Fruit fly (Drosophila melanogaster) S2 (cell line): ENCODE results near the gene PIP4K.

Experiments
- CG8478 ChIP-seq: fragments of >200 bp; optimal IDR thresholded peaks from 2 replicates; lab custom pipeline; 2018
- CTCF ChIP-seq, 2 experiments: fragments of >200 bp; optimal IDR thresholded peaks; 2 replicates each; lab custom pipeline; 2018

PIP4K gene

dm6 chr4:1196653-1197161 lies at the start of gene PIP4K:
TSS of gene PIP4K (minus strand) at chr4:1196848.
- no peak for TF ChIP-seq CG8478 (lab: Kevin White, UChicago)
- TF ChIP-seq CTCF (optimal IDR thresholded peaks at IDR 0.05; lab: Kevin White, UChicago) = no peak

- TF ChIP-seq CG8478 (lab: Kevin White, UChicago) (no peak), CTCF (optimal IDR thresholded peaks at IDR 0.05; lab: Kevin White, UChicago) (no peak)
These were observed 41.6 kb upstream of the PIP4K start for dm6 chr4:1238252-1238651.

- TF ChIP-seq CG8478 (lab: Kevin White, UChicago) (no peak), CTCF (optimal IDR thresholded peaks at IDR 0.05; lab: Kevin White, UChicago) (no peak)
These were observed 38.1 kb upstream of the PIP4K start for dm6 chr4:1234749-1235148.

DNA sequence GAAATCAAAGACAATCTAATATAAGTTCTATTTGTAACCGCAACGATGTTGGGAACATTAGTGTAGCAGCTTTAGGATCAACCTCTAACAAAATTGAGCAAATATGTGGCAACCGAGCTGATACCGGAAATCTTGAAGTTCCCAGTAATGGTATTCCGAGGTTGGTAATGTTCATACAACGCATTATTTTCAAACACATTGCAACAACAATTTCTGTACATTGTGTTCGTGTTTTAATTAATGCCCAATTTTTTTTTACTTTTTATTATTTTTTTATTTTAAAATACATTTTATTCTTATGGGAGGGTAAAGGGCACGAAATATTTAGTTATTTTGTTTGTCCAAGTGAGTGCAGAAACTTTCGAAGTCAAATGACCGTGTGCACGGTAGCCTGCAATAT lies 36.7 kb upstream of the PIP4K start:
- TF ChIP-seq CTCF (optimal IDR thresholded peaks at IDR 0.05; lab: Kevin White, UChicago) (no peak), CG8478 (lab: Kevin White, UChicago) (no peak)

DNA sequence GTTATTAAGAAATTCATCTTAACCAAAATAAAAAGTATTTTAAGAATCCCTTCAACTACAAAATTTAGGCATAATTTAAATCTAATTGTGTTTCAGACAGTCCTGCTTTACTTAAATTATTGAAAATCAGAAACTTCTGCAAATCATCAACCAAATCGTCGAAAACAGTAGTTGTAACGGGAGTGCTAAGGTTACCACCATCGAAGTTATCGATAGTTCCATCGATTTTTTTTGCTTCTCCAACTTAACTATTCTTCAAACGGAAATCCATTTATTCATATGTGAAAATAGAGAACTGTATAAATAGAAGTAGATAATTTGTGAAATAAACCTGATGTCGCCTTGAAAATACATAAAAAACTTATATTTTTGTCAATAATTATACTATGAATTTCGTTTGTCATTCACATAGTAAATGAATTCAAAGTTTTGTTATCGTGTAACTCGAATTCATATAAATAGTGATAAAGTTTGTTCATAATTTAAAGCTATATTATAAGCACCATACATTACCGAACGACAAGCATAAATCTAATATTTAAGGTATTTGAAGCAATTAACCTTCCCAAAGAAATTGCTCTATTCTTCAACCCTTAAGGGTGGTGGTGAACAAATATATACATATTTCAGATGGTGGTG lies 35.1 kb upstream of the PIP4K start:
- no peak for TF ChIP-seq CTCF (optimal IDR thresholded peaks at IDR 0.05; lab: Kevin White, UChicago)
- TF ChIP-seq CG8478 (lab: Kevin White, UChicago) = no peak

- peak; percentile 12 to 51 for TF ChIP-seq CTCF (optimal IDR thresholded peaks at IDR 0.05; lab: Kevin White, UChicago)
- TF ChIP-seq CG8478 (lab: Kevin White, UChicago) = no peak
These were observed 33.9 kb upstream of the PIP4K start, which contains the start of the genes Dyrk3 and Cadps for dm6 chr4:1230564-1230964. TSS of gene Dyrk3 (minus strand) at chr4:1230713. TSS of gene Cadps (plus strand) at chr4:1230837.

dm6 chr4:1225185-1225584 lies 28.5 kb upstream of the PIP4K start:
- TF ChIP-seq CTCF (optimal IDR thresholded peaks at IDR 0.05; lab: Kevin White, UChicago) = no peak
- no peak for TF ChIP-seq CG8478 (lab: Kevin White, UChicago)

dm6 chr4:1224232-1224631 lies 27.6 kb upstream of the PIP4K start:
- TF ChIP-seq CG8478 (lab: Kevin White, UChicago) (no peak), CTCF (optimal IDR thresholded peaks at IDR 0.05; lab: Kevin White, UChicago) (no peak)

- TF ChIP-seq CTCF (optimal IDR thresholded peaks at IDR 0.05; lab: Kevin White, UChicago) (no peak), CG8478 (lab: Kevin White, UChicago) (no peak)
These were observed 22.2 kb upstream of the PIP4K start for dm6 chr4:1218723-1219398.

- TF ChIP-seq CG8478 (lab: Kevin White, UChicago) = no peak
- no peak for TF ChIP-seq CTCF (optimal IDR thresholded peaks at IDR 0.05; lab: Kevin White, UChicago)
These were observed 2.5 kb upstream of the PIP4K start for dm6 chr4:1199178-1199577.

DNA sequence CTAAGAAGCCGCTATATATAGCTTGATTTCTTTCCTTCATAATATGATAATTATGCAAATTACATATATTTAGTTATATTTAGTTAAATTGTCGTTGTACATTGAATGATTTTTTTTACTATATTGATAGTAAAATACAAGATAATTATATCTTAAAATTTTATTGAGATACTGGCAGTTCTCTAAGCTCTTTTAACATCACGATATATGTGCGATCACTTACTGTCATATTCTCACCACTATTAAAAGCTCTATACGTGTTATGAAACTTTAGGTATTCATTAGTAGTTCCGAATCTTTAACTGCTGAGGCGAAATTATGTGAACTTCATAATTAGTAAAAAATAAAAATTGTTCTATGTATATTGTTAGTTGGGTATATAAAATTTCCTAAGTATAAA lies 2.0 kb upstream of the PIP4K start, which contains the start of gene Mitf:
Mitf (plus strand) TSS at position 254 of the 400 bp plus-strand sequence.
- no peak for TF ChIP-seq CTCF (optimal IDR thresholded peaks at IDR 0.05; lab: Kevin White, UChicago)
- TF ChIP-seq CG8478 (lab: Kevin White, UChicago) = no peak

dm6 chr4:1191630-1192029 lies 5.0 kb downstream of the PIP4K start:
- TF ChIP-seq CG8478 (lab: Kevin White, UChicago) = no peak

DNA sequence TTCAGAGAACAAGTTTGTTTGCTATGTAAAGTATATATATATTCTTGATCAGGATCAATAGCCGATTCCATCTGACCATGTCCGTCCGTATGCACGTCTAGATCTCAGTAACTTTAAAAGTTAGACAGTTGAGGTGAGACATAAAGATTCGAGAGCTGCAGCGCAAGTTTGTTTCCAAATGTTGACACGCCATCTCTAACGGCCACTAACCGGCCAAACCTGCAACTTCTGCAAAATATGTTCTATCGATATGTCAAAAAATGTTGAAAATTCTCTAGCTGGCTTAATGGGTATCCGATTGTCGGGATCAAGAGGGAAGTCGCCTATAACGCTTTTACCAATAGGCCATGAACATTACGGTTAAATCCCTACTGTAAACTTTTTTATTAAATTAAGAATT lies 9.8 kb downstream of the PIP4K start:
- no peak for TF ChIP-seq CG8478 (lab: Kevin White, UChicago)
- TF ChIP-seq CTCF (optimal IDR thresholded peaks at IDR 0.05; lab: Kevin White, UChicago) = no peak

- TF ChIP-seq CG8478 (lab: Kevin White, UChicago) (no peak), CTCF (optimal IDR thresholded peaks at IDR 0.05; lab: Kevin White, UChicago) (no peak)
These were observed 11.2 kb downstream of the PIP4K start, which contains the start of gene CG33521 for dm6 chr4:1185468-1185867. TSS of gene CG33521 (plus strand) at chr4:1185768.

- TF ChIP-seq CTCF (optimal IDR thresholded peaks at IDR 0.05; lab: Kevin White, UChicago) (no peak), CG8478 (lab: Kevin White, UChicago) (no peak)
These were observed 13.8 kb downstream of the PIP4K start for dm6 chr4:1182809-1183208.
